Worm (Caenorhabditis elegans): ENCODE results near the gene F46B3.16.

F46B3.16 gene

ce11 chrV:20638344-20638743, 3.9 kb downstream of the F46B3.16 start, which contains the start of gene Y44A6B.3:
Y44A6B.3 (minus strand) TSS chrV:20638444.
- no peak for TF ChIP-seq klf-2 (GFP tag; conservative IDR thresholded peaks at IDR 0.05)
- TF ChIP-seq ztf-23 (GFP tag; IDR thresholded peaks at IDR 0.05), result no peak
- no peak for TF ChIP-seq cog-1 (tag; optimal IDR thresholded peaks at IDR 0.05)
- no peak for TF ChIP-seq tab-1 (GFP tag; IDR thresholded peaks at IDR 0.05)
- TF ChIP-seq T22C8.4 (GFP tag; IDR thresholded peaks at IDR 0.05), result no peak
- TF ChIP-seq med-1 (GFP tag; optimal IDR thresholded peaks at IDR 0.05; ENCODE audit: insufficient read depth), result no peak
- TF ChIP-seq ztf-29 (GFP tag; IDR thresholded peaks at IDR 0.05), result no peak
- no peak for TF ChIP-seq flt-1 (GFP tag; IDR thresholded peaks at IDR 0.05)
- TF ChIP-seq ref-1 (GFP tag; conservative IDR thresholded peaks at IDR 0.05), result no peak

- TF ChIP-seq ztf-23 (GFP tag; IDR thresholded peaks at IDR 0.05) (no peak), ref-1 (GFP tag; conservative IDR thresholded peaks at IDR 0.05) (no peak), tab-1 (GFP tag; IDR thresholded peaks at IDR 0.05) (no peak), klf-2 (GFP tag; conservative IDR thresholded peaks at IDR 0.05) (no peak), ztf-29 (GFP tag; IDR thresholded peaks at IDR 0.05) (no peak), cog-1 (tag; optimal IDR thresholded peaks at IDR 0.05) (no peak), med-1 (GFP tag; optimal IDR thresholded peaks at IDR 0.05; ENCODE audit: insufficient read depth) (no peak), flt-1 (GFP tag; IDR thresholded peaks at IDR 0.05) (no peak), T22C8.4 (GFP tag; IDR thresholded peaks at IDR 0.05) (no peak)
Observed at ce11 chrV:20639294-20639693, 4.9 kb downstream of the F46B3.16 start, which contains the start of gene srxa-14. srxa-14 (plus strand) TSS chrV:20639594.

ce11 chrV:20641896-20642295, 7.5 kb downstream of the F46B3.16 start, which contains the start of gene srxa-15:
srxa-15 (plus strand) TSS chrV:20642196.
- TF ChIP-seq med-1 (GFP tag; optimal IDR thresholded peaks at IDR 0.05; ENCODE audit: insufficient read depth) (no peak), ztf-29 (GFP tag; IDR thresholded peaks at IDR 0.05) (no peak), ztf-23 (GFP tag; IDR thresholded peaks at IDR 0.05) (no peak), ref-1 (GFP tag; conservative IDR thresholded peaks at IDR 0.05) (no peak), tab-1 (GFP tag; IDR thresholded peaks at IDR 0.05) (no peak), flt-1 (GFP tag; IDR thresholded peaks at IDR 0.05) (no peak), cog-1 (tag; optimal IDR thresholded peaks at IDR 0.05) (no peak), klf-2 (GFP tag; conservative IDR thresholded peaks at IDR 0.05) (no peak), T22C8.4 (GFP tag; IDR thresholded peaks at IDR 0.05) (no peak)

- no peak for TF ChIP-seq tab-1 (GFP tag; IDR thresholded peaks at IDR 0.05)
- no peak for TF ChIP-seq cog-1 (tag; optimal IDR thresholded peaks at IDR 0.05)
- no peak for TF ChIP-seq flt-1 (GFP tag; IDR thresholded peaks at IDR 0.05)
- TF ChIP-seq ztf-23 (GFP tag; IDR thresholded peaks at IDR 0.05), result no peak
- no peak for TF ChIP-seq ztf-29 (GFP tag; IDR thresholded peaks at IDR 0.05)
- TF ChIP-seq T22C8.4 (GFP tag; IDR thresholded peaks at IDR 0.05), result no peak
- TF ChIP-seq med-1 (GFP tag; optimal IDR thresholded peaks at IDR 0.05; ENCODE audit: insufficient read depth), result no peak
Observed at ce11 chrV:20645479-20645878, 11.0 kb downstream of the F46B3.16 start.

ce11 chrV:20648868-20649267, 14.4 kb downstream of the F46B3.16 start:
- TF ChIP-seq flt-1 (GFP tag; IDR thresholded peaks at IDR 0.05) (no peak), T22C8.4 (GFP tag; IDR thresholded peaks at IDR 0.05) (no peak), med-1 (GFP tag; optimal IDR thresholded peaks at IDR 0.05; ENCODE audit: insufficient read depth) (no peak), tab-1 (GFP tag; IDR thresholded peaks at IDR 0.05) (no peak), ztf-23 (GFP tag; IDR thresholded peaks at IDR 0.05) (no peak), klf-2 (GFP tag; conservative IDR thresholded peaks at IDR 0.05) (no peak), ref-1 (GFP tag; conservative IDR thresholded peaks at IDR 0.05) (no peak), cog-1 (tag; optimal IDR thresholded peaks at IDR 0.05) (no peak), ztf-29 (GFP tag; IDR thresholded peaks at IDR 0.05) (no peak)

- TF ChIP-seq cog-1 (tag; optimal IDR thresholded peaks at IDR 0.05), result no peak
- no peak for TF ChIP-seq klf-2 (GFP tag; conservative IDR thresholded peaks at IDR 0.05)
Observed at ce11 chrV:20651923-20652322, 17.5 kb downstream of the F46B3.16 start.

ce11 chrV:20654350-20654749, 19.9 kb downstream of the F46B3.16 start, which contains the start of gene mnr-1:
mnr-1 (plus strand) TSS chrV:20654650.
- TF ChIP-seq klf-2 (GFP tag; conservative IDR thresholded peaks at IDR 0.05) (no peak), ref-1 (GFP tag; conservative IDR thresholded peaks at IDR 0.05) (no peak), ztf-29 (GFP tag; IDR thresholded peaks at IDR 0.05) (no peak)

ce11 chrV:20655174-20655573, 20.7 kb downstream of the F46B3.16 start:
- TF ChIP-seq ztf-29 (GFP tag; IDR thresholded peaks at IDR 0.05), result no peak
- no peak for TF ChIP-seq ref-1 (GFP tag; conservative IDR thresholded peaks at IDR 0.05)
- TF ChIP-seq flt-1 (GFP tag; IDR thresholded peaks at IDR 0.05), result no peak
- TF ChIP-seq cog-1 (tag; optimal IDR thresholded peaks at IDR 0.05), result no peak
- no peak for TF ChIP-seq tab-1 (GFP tag; IDR thresholded peaks at IDR 0.05)
- TF ChIP-seq med-1 (GFP tag; optimal IDR thresholded peaks at IDR 0.05; ENCODE audit: insufficient read depth), result no peak
- TF ChIP-seq ztf-23 (GFP tag; IDR thresholded peaks at IDR 0.05), result no peak
- no peak for TF ChIP-seq T22C8.4 (GFP tag; IDR thresholded peaks at IDR 0.05)
- no peak for TF ChIP-seq klf-2 (GFP tag; conservative IDR thresholded peaks at IDR 0.05)

- no peak for TF ChIP-seq ztf-29 (GFP tag; IDR thresholded peaks at IDR 0.05)
- no peak for TF ChIP-seq ref-1 (GFP tag; conservative IDR thresholded peaks at IDR 0.05)
- TF ChIP-seq med-1 (GFP tag; optimal IDR thresholded peaks at IDR 0.05; ENCODE audit: insufficient read depth), result no peak
- TF ChIP-seq flt-1 (GFP tag; IDR thresholded peaks at IDR 0.05), result no peak
- TF ChIP-seq T22C8.4 (GFP tag; IDR thresholded peaks at IDR 0.05), result no peak
- TF ChIP-seq ztf-23 (GFP tag; IDR thresholded peaks at IDR 0.05), result no peak
- TF ChIP-seq tab-1 (GFP tag; IDR thresholded peaks at IDR 0.05), result no peak
- TF ChIP-seq klf-2 (GFP tag; conservative IDR thresholded peaks at IDR 0.05), result no peak
- TF ChIP-seq cog-1 (tag; optimal IDR thresholded peaks at IDR 0.05), result no peak
Observed at ce11 chrV:20656626-20657025, 22.2 kb downstream of the F46B3.16 start.

- TF ChIP-seq ref-1 (GFP tag; conservative IDR thresholded peaks at IDR 0.05), result no peak
- no peak for TF ChIP-seq ztf-23 (GFP tag; IDR thresholded peaks at IDR 0.05)
- no peak for TF ChIP-seq cog-1 (tag; optimal IDR thresholded peaks at IDR 0.05)
Observed at ce11 chrV:20660025-20660424, 25.6 kb downstream of the F46B3.16 start, which contains the start of gene W01F3.2. W01F3.2 (plus strand) TSS chrV:20660325.

Data from whole organism, midembryonic.